Fruit fly (Drosophila melanogaster) whole organism, embryonic: ENCODE measurements around the gene Gr93a.
A peak's percentile ranks its signal among the peaks of the same experiment; 100 is the strongest.

Experiments
- ATbp ChIP-seq: fragments of 200-800 bp; sonication (Bioruptor generic); optimal IDR thresholded peaks from 2 replicates; lab custom pipeline; 2017; ENCODE audit warnings: missing biosample characterization, mild to moderate bottlenecking, missing genetic modification characterization, missing genetic modification reagents
- Abd-B ChIP-seq: fragments of 200-800 bp; sonication (Bioruptor generic); optimal IDR thresholded peaks from 2 replicates; lab custom pipeline; 2018; ENCODE audit warnings: missing biosample characterization, mild to moderate bottlenecking, missing genetic modification characterization, moderate library complexity
- CG10979 ChIP-seq: fragments of 200-800 bp; sonication (Bioruptor generic); optimal IDR thresholded peaks from 2 replicates; lab custom pipeline; 2018; ENCODE audit warnings: missing biosample characterization, mild to moderate bottlenecking, missing genetic modification characterization, moderate library complexity
- CG11560 ChIP-seq: fragments of 200-800 bp; sonication (Bioruptor generic); IDR thresholded peaks from 3 replicates; pipeline ENCODE4 v1.3.6; 2022; ENCODE audit warnings: missing biosample characterization, missing genetic modification characterization
- CG1233 ChIP-seq: fragments of 200-800 bp; sonication (Bioruptor generic); optimal IDR thresholded peaks from 4 replicates; lab custom pipeline; 2018; ENCODE audit warnings: missing biosample characterization, mild to moderate bottlenecking, missing genetic modification characterization
- CG12744 ChIP-seq: fragments of 200-800 bp; sonication (Bioruptor generic); optimal IDR thresholded peaks from 2 replicates; lab custom pipeline; 2016; ENCODE audit warnings: missing biosample characterization, missing genetic modification characterization
- CG12769 ChIP-seq: fragments of 200-800 bp; sonication (Bioruptor generic); optimal IDR thresholded peaks from 2 replicates; lab custom pipeline; 2019; ENCODE audit warnings: missing biosample characterization, mild to moderate bottlenecking, missing genetic modification characterization, moderate library complexity
- CG13296 ChIP-seq: fragments of 200-800 bp; sonication (Bioruptor generic); optimal IDR thresholded peaks from 3 replicates; lab custom pipeline; 2018; ENCODE audit warnings: missing biosample characterization, mild to moderate bottlenecking, missing genetic modification characterization
- CG13624 ChIP-seq: fragments of 200-800 bp; sonication (Bioruptor generic); optimal IDR thresholded peaks from 2 replicates; lab custom pipeline; 2016; ENCODE audit warnings: missing biosample characterization, missing genetic modification characterization
- CG15601 ChIP-seq: fragments of 200-800 bp; sonication (Bioruptor generic); optimal IDR thresholded peaks from 3 replicates; lab custom pipeline; 2019; ENCODE audit warnings: missing biosample characterization, mild to moderate bottlenecking, missing genetic modification characterization, moderate library complexity
- CG15696 ChIP-seq: fragments of 200-800 bp; sonication (Bioruptor generic); optimal IDR thresholded peaks from 2 replicates; lab custom pipeline; 2019; ENCODE audit warnings: missing biosample characterization, mild to moderate bottlenecking, missing genetic modification characterization, moderate library complexity
- CG16863 ChIP-seq: fragments of 200-800 bp; sonication (Bioruptor generic); optimal IDR thresholded peaks from 3 replicates; lab custom pipeline; 2016; ENCODE audit warnings: missing biosample characterization, missing genetic modification characterization
- CG17361 ChIP-seq: fragments of 200-800 bp; sonication (Bioruptor generic); IDR thresholded peaks from 3 replicates; pipeline ENCODE4 v1.3.6; 2022; ENCODE audit warnings: missing biosample characterization, missing genetic modification characterization
- CG32532 ChIP-seq: fragments of 200-800 bp; sonication (Bioruptor generic); IDR thresholded peaks from 2 replicates; pipeline ENCODE4 v1.3.6; 2022; ENCODE audit warnings: missing biosample characterization, missing genetic modification characterization
- CG33557 ChIP-seq: fragments of 200-800 bp; sonication (Bioruptor generic); optimal IDR thresholded peaks from 2 replicates; lab custom pipeline; 2019; ENCODE audit warnings: missing biosample characterization, mild to moderate bottlenecking, missing genetic modification characterization, moderate library complexity
- CG34224 ChIP-seq: fragments of 200-800 bp; sonication (Bioruptor generic); IDR thresholded peaks from 3 replicates; pipeline ENCODE4 v1.3.6; 2022; ENCODE audit warnings: missing biosample characterization, missing genetic modification characterization; ENCODE audit not compliant: partially characterized antibody
- CG4328 ChIP-seq: fragments of 200-800 bp; sonication (Bioruptor generic); optimal IDR thresholded peaks from 3 replicates; lab custom pipeline; 2017; ENCODE audit warnings: missing biosample characterization, missing genetic modification reagents, missing genetic modification characterization
- CG4404 ChIP-seq: fragments of 200-800 bp; sonication (Bioruptor generic); IDR thresholded peaks from 2 replicates; pipeline ENCODE4 v1.3.6; 2022; ENCODE audit warnings: missing biosample characterization, missing genetic modification characterization
- CG4617 ChIP-seq: fragments of 200-800 bp; sonication (Bioruptor generic); optimal IDR thresholded peaks from 3 replicates; lab custom pipeline; 2016; ENCODE audit warnings: missing biosample characterization, missing genetic modification characterization, borderline replicate concordance
- CG8924 ChIP-seq: fragments of 200-800 bp; optimal IDR thresholded peaks from 3 replicates; lab custom pipeline; 2019; ENCODE audit warnings: missing biosample characterization, mild to moderate bottlenecking, missing genetic modification characterization, moderate library complexity
- CG9727 ChIP-seq: fragments of 200-800 bp; sonication (Bioruptor generic); optimal IDR thresholded peaks from 3 replicates; lab custom pipeline; 2017; ENCODE audit warnings: missing biosample characterization, mild to moderate bottlenecking, missing genetic modification characterization
- Deaf1 ChIP-seq: fragments of 200-800 bp; optimal IDR thresholded peaks from 3 replicates; lab custom pipeline; 2019; ENCODE audit warnings: missing biosample characterization, mild to moderate bottlenecking, missing genetic modification characterization, moderate library complexity
- Ets65A ChIP-seq: fragments of 200-800 bp; sonication (Bioruptor generic); peaks from one replicate; lab custom pipeline; 2016; ENCODE audit warnings: missing biosample characterization, missing genetic modification characterization
- Gug ChIP-seq: fragments of 200-800 bp; sonication (Bioruptor generic); IDR thresholded peaks from 4 replicates; pipeline ENCODE4 v1.3.6; 2022; ENCODE audit warnings: missing biosample characterization, missing genetic modification characterization
- HLH3B ChIP-seq: fragments of 200-800 bp; sonication (Bioruptor generic); IDR thresholded peaks from 2 replicates; pipeline ENCODE4 v1.3.6; 2022; ENCODE audit warnings: missing biosample characterization, missing genetic modification characterization
- Hmx ChIP-seq: fragments of 200-800 bp; sonication (Bioruptor generic); optimal IDR thresholded peaks from 2 replicates; lab custom pipeline; 2016; ENCODE audit warnings: missing biosample characterization, missing genetic modification characterization
- Lim3 ChIP-seq: fragments of 200-800 bp; sonication (Bioruptor generic); IDR thresholded peaks from 2 replicates; pipeline ENCODE4 v1.3.6; 2022; ENCODE audit warnings: missing biosample characterization, missing genetic modification characterization
- Nf-YC ChIP-seq: fragments of 200-800 bp; optimal IDR thresholded peaks from 3 replicates; lab custom pipeline; 2019; ENCODE audit warnings: missing biosample characterization, mild to moderate bottlenecking, missing genetic modification characterization, moderate library complexity
- Oli ChIP-seq: fragments of 200-800 bp; sonication (Bioruptor generic); optimal IDR thresholded peaks from 2 replicates; lab custom pipeline; 2018; ENCODE audit warnings: missing biosample characterization, mild to moderate bottlenecking, missing genetic modification characterization, moderate library complexity
- Stat92E ChIP-seq, 3 experiments: fragments of >200 bp in 2 of 3; fragments of 200-800 bp in 1 of 3; sonication (Bioruptor generic) in 1 of 3; optimal IDR thresholded peaks; 2 replicates each; lab custom pipeline; 2017 to 2019; ENCODE audit warnings: missing biosample characterization in 3 of 3, missing genetic modification characterization in 3 of 3, mild to moderate bottlenecking in 1 of 3, moderate library complexity in 1 of 3
- ab ChIP-seq: fragments of 200-800 bp; sonication (Bioruptor generic); optimal IDR thresholded peaks from 2 replicates; lab custom pipeline; 2016; ENCODE audit warnings: missing biosample characterization, missing genetic modification characterization
- cato ChIP-seq: fragments of 200-800 bp; sonication (Bioruptor generic); optimal IDR thresholded peaks from 2 replicates; lab custom pipeline; 2016; ENCODE audit warnings: missing biosample characterization, missing genetic modification characterization, borderline replicate concordance
- crol ChIP-seq: fragments of 200-800 bp; sonication (Bioruptor generic); IDR thresholded peaks from 2 replicates; pipeline ENCODE4 v1.3.6; 2022; ENCODE audit warnings: missing biosample characterization, missing genetic modification characterization
- ftz-f1 ChIP-seq: fragments of 200-800 bp; sonication (Bioruptor generic); optimal IDR thresholded peaks from 2 replicates; lab custom pipeline; 2016; ENCODE audit warnings: missing biosample characterization, missing genetic modification characterization
- gem ChIP-seq: fragments of 200-800 bp; sonication (Bioruptor generic); optimal IDR thresholded peaks from 2 replicates; lab custom pipeline; 2019; ENCODE audit warnings: missing biosample characterization, mild to moderate bottlenecking, missing genetic modification characterization, moderate library complexity
- luna ChIP-seq: fragments of 200-800 bp; sonication (Bioruptor generic); optimal IDR thresholded peaks from 2 replicates; lab custom pipeline; 2016; ENCODE audit warnings: missing biosample characterization, missing genetic modification characterization
- nom ChIP-seq: fragments of 200-800 bp; sonication (Bioruptor generic); optimal IDR thresholded peaks from 2 replicates; lab custom pipeline; 2017; ENCODE audit warnings: missing biosample characterization, missing genetic modification characterization, mild to moderate bottlenecking, moderate library complexity, missing genetic modification reagents
- oc ChIP-seq: fragments of 200-800 bp; sonication (Bioruptor generic); optimal IDR thresholded peaks from 2 replicates; lab custom pipeline; 2018; ENCODE audit warnings: missing biosample characterization, mild to moderate bottlenecking, missing genetic modification characterization, moderate library complexity
- odd ChIP-seq: fragments of 200-800 bp; sonication (Bioruptor generic); optimal IDR thresholded peaks from 2 replicates; lab custom pipeline; 2017; ENCODE audit warnings: missing biosample characterization, mild to moderate bottlenecking, missing genetic modification characterization
- rib ChIP-seq: fragments of 200-800 bp; sonication (Bioruptor generic); IDR thresholded peaks from 2 replicates; pipeline ENCODE4 v1.3.6; 2022; ENCODE audit warnings: missing biosample characterization, missing genetic modification characterization
- sc ChIP-seq, 3 experiments: fragments of >200 bp in 2 of 3; fragments of 200-800 bp in 1 of 3; sonication (Bioruptor generic) in 1 of 3; optimal IDR thresholded peaks; 2 replicates in 2 of 3; 3 replicates in 1 of 3; lab custom pipeline; 2017; ENCODE audit warnings: mild to moderate bottlenecking in 1 of 3, missing biosample characterization in 1 of 3, missing genetic modification characterization in 1 of 3, missing genetic modification reagents in 1 of 3
- shn ChIP-seq: fragments of 200-800 bp; sonication (Bioruptor generic); optimal IDR thresholded peaks from 3 replicates; lab custom pipeline; 2016; ENCODE audit warnings: missing biosample characterization, missing genetic modification characterization
- tgo ChIP-seq: fragments of 200-800 bp; sonication (Bioruptor generic); IDR thresholded peaks from 3 replicates; pipeline ENCODE4 v1.3.6; 2022; ENCODE audit warnings: missing biosample characterization, missing genetic modification characterization
- tna ChIP-seq: fragments of 200-800 bp; sonication (Bioruptor generic); IDR thresholded peaks from 2 replicates; pipeline ENCODE4 v1.3.6; 2022; ENCODE audit warnings: missing biosample characterization, missing genetic modification characterization; ENCODE audit not compliant: partially characterized antibody
- tup ChIP-seq: fragments of 200-800 bp; sonication (Bioruptor generic); optimal IDR thresholded peaks from 2 replicates; lab custom pipeline; 2016; ENCODE audit warnings: missing biosample characterization, mild to moderate bottlenecking, missing genetic modification characterization, moderate library complexity
- unc-4 ChIP-seq: fragments of 200-800 bp; sonication (Bioruptor generic); IDR thresholded peaks from 2 replicates; pipeline ENCODE4 v1.3.6; 2022; ENCODE audit warnings: missing biosample characterization, missing genetic modification characterization; ENCODE audit not compliant: partially characterized antibody
- z ChIP-seq: fragments of 200-800 bp; sonication (Bioruptor generic); IDR thresholded peaks from 3 replicates; pipeline ENCODE4 v1.3.6; 2022; ENCODE audit warnings: missing biosample characterization, missing genetic modification characterization
- zen ChIP-seq: fragments of 200-800 bp; sonication (Bioruptor generic); optimal IDR thresholded peaks from 3 replicates; lab custom pipeline; 2018; ENCODE audit warnings: missing biosample characterization, mild to moderate bottlenecking, missing genetic modification characterization, moderate library complexity

The Gr93a gene

DNA sequence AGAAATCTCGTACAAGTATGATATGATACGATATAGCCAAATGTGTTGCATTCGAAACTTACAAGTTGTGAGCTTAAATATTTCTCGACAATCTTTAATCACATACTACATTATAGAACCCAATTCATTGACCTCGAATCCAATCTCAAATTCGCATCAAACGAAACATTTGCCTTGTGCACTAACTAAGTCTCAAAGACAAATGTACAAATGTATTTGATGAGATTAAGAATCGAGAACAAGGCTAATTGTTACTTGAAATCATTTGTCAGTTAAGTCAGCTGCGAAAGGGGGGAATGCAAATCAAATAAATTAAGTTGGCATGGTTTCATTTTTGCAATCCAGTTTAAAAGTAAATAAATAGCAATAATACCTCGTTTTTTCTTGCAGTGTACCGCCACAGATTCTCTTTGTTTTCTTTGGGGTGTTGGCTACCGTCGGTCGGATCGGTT lies 6.2 kb downstream of the Gr93a start (continued):
- TF ChIP-seq ATbp (GFP tag; lab: Kevin White, UChicago): peak; percentile 13
- TF ChIP-seq, all 482 proteins: peak for 83

dm6 chr3R:21839636-21840035 lies 7.3 kb downstream of the Gr93a start:
- no peak for TF ChIP-seq sc (optimal IDR thresholded peaks at IDR 0.05; lab: Kevin White, UChicago)
- TF ChIP-seq sc (GFP tag; optimal IDR thresholded peaks at IDR 0.05; lab: Kevin White, UChicago): no peak
- no peak for TF ChIP-seq unc-4 (GFP tag; lab: Robert Waterston, UW)
- peak; percentile 51; the same call in 1 of the 3 replicates for TF ChIP-seq CG17361 (GFP tag; lab: Robert Waterston, UW)
- no peak for TF ChIP-seq Gug (GFP tag; lab: Robert Waterston, UW)
- TF ChIP-seq Abd-B (GFP tag; lab: Kevin White, UChicago): no peak
- TF ChIP-seq Stat92E (GFP tag; optimal IDR thresholded peaks at IDR 0.05; lab: Kevin White, UChicago): no peak
- no peak for TF ChIP-seq luna (GFP tag; lab: Kevin White, UChicago)
- TF ChIP-seq CG12744 (GFP tag; lab: Kevin White, UChicago): no peak
- TF ChIP-seq CG4328 (GFP tag; lab: Kevin White, UChicago): no peak
- TF ChIP-seq oc (tag; lab: Kevin White, UChicago): no peak
- TF ChIP-seq CG13296 (GFP tag; lab: Kevin White, UChicago): peak; percentile 64
- TF ChIP-seq cato (GFP tag; lab: Kevin White, UChicago): no peak
- TF ChIP-seq CG32532 (GFP tag; lab: Robert Waterston, UW): no peak
- no peak for TF ChIP-seq Lim3 (GFP tag; lab: Robert Waterston, UW)
- no peak for TF ChIP-seq ftz-f1
- TF ChIP-seq zen (tag; lab: Kevin White, UChicago): no peak
- no peak for TF ChIP-seq tgo (GFP tag; lab: Robert Waterston, UW)
- no peak for TF ChIP-seq z (GFP tag; lab: Robert Waterston, UW)
- no peak for TF ChIP-seq crol (GFP tag; lab: Robert Waterston, UW)
- TF ChIP-seq Nf-YC (tag; lab: Kevin White, UChicago): no peak
- TF ChIP-seq tup (GFP tag; lab: Kevin White, UChicago): no peak
- no peak for TF ChIP-seq CG33557
- peak; percentile 34 for TF ChIP-seq CG1233 (GFP tag; lab: Kevin White, UChicago)
- no peak for TF ChIP-seq CG4404
- no peak for TF ChIP-seq Hmx
- no peak for TF ChIP-seq CG4617 (GFP tag; lab: Kevin White, UChicago)
- no peak for TF ChIP-seq HLH3B (GFP tag; lab: Robert Waterston, UW)
- TF ChIP-seq Deaf1 (tag; lab: Kevin White, UChicago): peak; percentile 10
- TF ChIP-seq Oli: peak; percentile 11
- no peak for TF ChIP-seq CG15601 (tag; lab: Kevin White, UChicago)
- no peak for TF ChIP-seq tna
- TF ChIP-seq CG8924 (tag; lab: Kevin White, UChicago): peak; percentile 66
- TF ChIP-seq ab: no peak
- no peak for TF ChIP-seq CG11560 (tag; lab: Robert Waterston, UW)
- TF ChIP-seq rib (GFP tag; lab: Robert Waterston, UW): no peak
- no peak for TF ChIP-seq CG15696 (tag; lab: Kevin White, UChicago)
- peak; percentile 64 for TF ChIP-seq gem (tag; lab: Kevin White, UChicago)
- TF ChIP-seq CG12769 (tag; lab: Kevin White, UChicago): no peak
- peak; percentile 46 for TF ChIP-seq nom (GFP tag; lab: Kevin White, UChicago)
- TF ChIP-seq CG10979 (tag; lab: Kevin White, UChicago): peak; percentile 48
- TF ChIP-seq CG13624 (GFP tag; lab: Kevin White, UChicago): no peak
- no peak for TF ChIP-seq CG34224
- peak; percentile 15 for TF ChIP-seq odd (GFP tag; lab: Kevin White, UChicago)
- TF ChIP-seq Ets65A (GFP tag; lab: Kevin White, UChicago): no peak
- TF ChIP-seq shn (GFP tag; lab: Kevin White, UChicago): no peak
- TF ChIP-seq CG9727 (GFP tag; lab: Kevin White, UChicago): peak; percentile 13
- TF ChIP-seq CG16863 (GFP tag; lab: Kevin White, UChicago): no peak
